Worm (Caenorhabditis elegans): ENCODE results near the gene gsp-1.
A peak's percentile ranks its signal among the peaks of the same experiment; 100 is the strongest.

The gsp-1 gene

ce11 chrV:10712608-10712900 is 30.3 kb downstream of the gsp-1 start:
- TF ChIP-seq mab-5 (tag; optimal IDR thresholded peaks at IDR 0.05) = no peak
- no peak for TF ChIP-seq elt-3 (tag; optimal IDR thresholded peaks at IDR 0.05)
- TF ChIP-seq ceh-39 (tag; optimal IDR thresholded peaks at IDR 0.05) = no peak
- no peak for TF ChIP-seq flh-1 (GFP tag; optimal IDR thresholded peaks at IDR 0.05)
- no peak for TF ChIP-seq lin-13 (tag; optimal IDR thresholded peaks at IDR 0.05)
- TF ChIP-seq sptf-1 (tag; optimal IDR thresholded peaks at IDR 0.05) = no peak
- TF ChIP-seq ces-1 (GFP tag; optimal IDR thresholded peaks at IDR 0.05) = no peak
- no peak for TF ChIP-seq drap-1 (GFP tag; optimal IDR thresholded peaks at IDR 0.05)
- TF ChIP-seq nhr-76 (tag; optimal IDR thresholded peaks at IDR 0.05) = no peak
- no peak for TF ChIP-seq unc-62 (GFP tag; optimal IDR thresholded peaks at IDR 0.05)
- TF ChIP-seq mep-1 (tag; optimal IDR thresholded peaks at IDR 0.05) = no peak
- TF ChIP-seq hlh-1 (tag; optimal IDR thresholded peaks at IDR 0.05) = no peak
- no peak for TF ChIP-seq sem-2 (GFP tag; optimal IDR thresholded peaks at IDR 0.05)
- no peak for TF ChIP-seq ham-2 (GFP tag; optimal IDR thresholded peaks at IDR 0.05)
- TF ChIP-seq snpc-4 (tag; optimal IDR thresholded peaks at IDR 0.05) = no peak
- TF ChIP-seq nhr-28 (tag; optimal IDR thresholded peaks at IDR 0.05) = no peak

DNA sequence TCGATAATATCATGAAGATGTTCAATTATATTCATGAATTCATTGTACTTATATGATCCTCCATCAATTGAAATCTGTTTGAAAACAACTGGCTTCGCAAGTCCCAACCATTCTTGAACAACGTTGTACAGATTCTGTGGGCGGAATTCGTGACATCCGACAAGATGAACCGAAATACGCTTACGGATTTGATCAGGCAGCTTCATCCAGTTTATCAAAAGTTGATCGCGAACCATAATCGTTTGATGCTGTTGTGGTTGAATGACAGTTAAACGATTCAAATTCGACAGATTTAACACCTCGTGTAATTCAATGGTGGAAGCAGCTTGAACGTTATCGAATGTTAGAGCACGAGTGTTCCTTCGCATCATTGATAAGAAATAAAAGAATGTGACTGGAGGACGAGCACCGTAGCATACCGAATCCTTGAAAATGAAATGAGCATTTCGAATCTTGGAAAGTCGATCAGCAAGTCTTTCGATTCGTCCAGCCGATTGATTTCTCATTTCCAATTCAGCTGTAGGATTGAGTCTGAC is 31.6 kb downstream of the gsp-1 start:
- TF ChIP-seq nhr-28 (tag; optimal IDR thresholded peaks at IDR 0.05) (no peak), ceh-83 (GFP tag; optimal IDR thresholded peaks at IDR 0.05) (no peak), mep-1 (tag; optimal IDR thresholded peaks at IDR 0.05) (no peak), lin-13 (tag; optimal IDR thresholded peaks at IDR 0.05) (no peak), M03D4.4 (tag; optimal IDR thresholded peaks at IDR 0.05) (no peak), mab-5 (tag; optimal IDR thresholded peaks at IDR 0.05) (no peak), sptf-1 (tag; optimal IDR thresholded peaks at IDR 0.05) (no peak), ceh-43 (GFP tag; optimal IDR thresholded peaks at IDR 0.05) (no peak), flh-1 (GFP tag; optimal IDR thresholded peaks at IDR 0.05) (no peak), lsy-2 (tag; optimal IDR thresholded peaks at IDR 0.05) (no peak), unc-120 (tag; optimal IDR thresholded peaks at IDR 0.05; ENCODE audit: poor library complexity, severe bottlenecking) (no peak), drap-1 (GFP tag; optimal IDR thresholded peaks at IDR 0.05) (no peak), nhr-76 (tag; optimal IDR thresholded peaks at IDR 0.05) (no peak), pha-4 (tag; optimal IDR thresholded peaks at IDR 0.05) (no peak)

ce11 chrV:10714630-10715029 is 32.4 kb downstream of the gsp-1 start:
- TF ChIP-seq sem-2 (GFP tag; optimal IDR thresholded peaks at IDR 0.05) (no peak), flh-1 (GFP tag; optimal IDR thresholded peaks at IDR 0.05) (no peak), drap-1 (GFP tag; optimal IDR thresholded peaks at IDR 0.05) (no peak), unc-120 (tag; optimal IDR thresholded peaks at IDR 0.05; ENCODE audit: poor library complexity, severe bottlenecking) (no peak)

- TF ChIP-seq nhr-12 (tag; optimal IDR thresholded peaks at IDR 0.05) = no peak
- no peak for TF ChIP-seq zip-8 (tag; optimal IDR thresholded peaks at IDR 0.05)
- TF ChIP-seq nhr-76 (tag; optimal IDR thresholded peaks at IDR 0.05) = no peak
- TF ChIP-seq lsy-2 (tag; optimal IDR thresholded peaks at IDR 0.05) = peak; percentile 19
- TF ChIP-seq pha-4 (tag; optimal IDR thresholded peaks at IDR 0.05) = no peak
- TF ChIP-seq lin-32 (GFP tag; optimal IDR thresholded peaks at IDR 0.05) = no peak
- TF ChIP-seq bed-3 (GFP tag; optimal IDR thresholded peaks at IDR 0.05) = no peak
- TF ChIP-seq unc-62 (GFP tag; optimal IDR thresholded peaks at IDR 0.05) = peak; percentile 52
- peak; percentile 48 for TF ChIP-seq nhr-237 (tag; optimal IDR thresholded peaks at IDR 0.05)
- TF ChIP-seq ceh-43 (GFP tag; optimal IDR thresholded peaks at IDR 0.05) = peak; percentile 55
- no peak for TF ChIP-seq ztf-11 (tag; optimal IDR thresholded peaks at IDR 0.05)
- peak; percentile 58 for TF ChIP-seq lin-13 (tag; optimal IDR thresholded peaks at IDR 0.05)
- TF ChIP-seq elt-3 (tag; optimal IDR thresholded peaks at IDR 0.05) = no peak
- peak; percentile 78 for TF ChIP-seq mls-2 (tag; optimal IDR thresholded peaks at IDR 0.05)
- peak; percentile 57 for TF ChIP-seq drap-1 (GFP tag; optimal IDR thresholded peaks at IDR 0.05)
- TF ChIP-seq unc-120 (tag; optimal IDR thresholded peaks at IDR 0.05; ENCODE audit: poor library complexity, severe bottlenecking) = peak; percentile 36
- TF ChIP-seq tbx-8 (GFP tag; optimal IDR thresholded peaks at IDR 0.05) = peak; percentile 47
- TF ChIP-seq ces-1 (GFP tag; optimal IDR thresholded peaks at IDR 0.05) = peak; percentile 68
- no peak for TF ChIP-seq flh-1 (GFP tag; optimal IDR thresholded peaks at IDR 0.05)
- TF ChIP-seq M03D4.4 (tag; optimal IDR thresholded peaks at IDR 0.05) = peak; percentile 2
- peak; percentile 49 for TF ChIP-seq ham-2 (GFP tag; optimal IDR thresholded peaks at IDR 0.05)
- TF ChIP-seq mab-5 (tag; optimal IDR thresholded peaks at IDR 0.05) = no peak
- peak; percentile 23 for TF ChIP-seq mep-1 (tag; optimal IDR thresholded peaks at IDR 0.05)
- TF ChIP-seq hlh-1 (tag; optimal IDR thresholded peaks at IDR 0.05) = peak; percentile 65
- no peak for TF ChIP-seq elt-1 (tag; optimal IDR thresholded peaks at IDR 0.05; ENCODE audit: borderline replicate concordance, insufficient read depth)
- no peak for TF ChIP-seq blmp-1 (tag; optimal IDR thresholded peaks at IDR 0.05)
- TF ChIP-seq ceh-83 (GFP tag; optimal IDR thresholded peaks at IDR 0.05) = peak; percentile 47
- TF ChIP-seq ceh-39 (tag; optimal IDR thresholded peaks at IDR 0.05) = no peak
- TF ChIP-seq cnd-1 (tag; optimal IDR thresholded peaks at IDR 0.05) = peak; percentile 53
- peak; percentile 57 for TF ChIP-seq nhr-2 (tag; optimal IDR thresholded peaks at IDR 0.05)
- no peak for TF ChIP-seq nhr-28 (tag; optimal IDR thresholded peaks at IDR 0.05)
- no peak for TF ChIP-seq unc-39 (tag; optimal IDR thresholded peaks at IDR 0.05)
- peak; percentile 85 for TF ChIP-seq sptf-1 (tag; optimal IDR thresholded peaks at IDR 0.05)
- TF ChIP-seq snpc-4 (tag; optimal IDR thresholded peaks at IDR 0.05) = no peak
- TF ChIP-seq sem-2 (GFP tag; optimal IDR thresholded peaks at IDR 0.05) = no peak
Observed at ce11 chrV:10715158-10716152, 33.2 kb downstream of the gsp-1 start.

Data from whole organism, mixed stage, embryonic.